Fruit fly (Drosophila melanogaster) whole organism, adult: ENCODE measurements around the gene ND-30.

Source experiments
- CG11617 ChIP-seq: fragments of 200-800 bp; sonication (Bioruptor generic); optimal IDR thresholded peaks from 2 replicates; lab custom pipeline; 2017; ENCODE audit warnings: mild to moderate bottlenecking, missing biosample characterization, missing genetic modification reagents, missing genetic modification characterization
- CG12768 ChIP-seq: fragments of 200-800 bp; sonication (Bioruptor generic); optimal IDR thresholded peaks from 2 replicates; lab custom pipeline; 2017; ENCODE audit warnings: missing biosample characterization, missing genetic modification characterization, mild to moderate bottlenecking, moderate library complexity, missing genetic modification reagents
- CG14711 ChIP-seq: fragments of 200-800 bp; sonication (Bioruptor generic); optimal IDR thresholded peaks from 2 replicates; lab custom pipeline; 2018; ENCODE audit warnings: missing biosample characterization, mild to moderate bottlenecking, missing genetic modification characterization, moderate library complexity
- CG1620 ChIP-seq: fragments of 200-800 bp; sonication (Bioruptor generic); optimal IDR thresholded peaks from 2 replicates; lab custom pipeline; 2016; ENCODE audit warnings: missing biosample characterization, missing genetic modification characterization
- CG33017 ChIP-seq: fragments of 200-800 bp; sonication (Bioruptor generic); optimal IDR thresholded peaks from 2 replicates; lab custom pipeline; 2018; ENCODE audit warnings: missing biosample characterization, mild to moderate bottlenecking, missing genetic modification characterization, moderate library complexity
- CG5204 ChIP-seq: fragments of 200-800 bp; sonication (Bioruptor generic); optimal IDR thresholded peaks from 2 replicates; lab custom pipeline; 2016; ENCODE audit warnings: missing biosample characterization, missing genetic modification characterization
- CG7045 ChIP-seq: fragments of 200-800 bp; sonication (Bioruptor generic); optimal IDR thresholded peaks from 2 replicates; lab custom pipeline; 2017; ENCODE audit warnings: missing biosample characterization, mild to moderate bottlenecking, missing genetic modification characterization
- CG7101 ChIP-seq: fragments of 200-800 bp; sonication (Bioruptor generic); optimal IDR thresholded peaks from 2 replicates; lab custom pipeline; 2018; ENCODE audit warnings: missing biosample characterization, mild to moderate bottlenecking, missing genetic modification characterization, moderate library complexity
- Clk ChIP-seq: fragments of 200-800 bp; sonication (Bioruptor generic); optimal IDR thresholded peaks from 2 replicates; lab custom pipeline; 2017; ENCODE audit warnings: missing biosample characterization, missing genetic modification characterization
- Crg-1 ChIP-seq: fragments of 200-800 bp; sonication (Bioruptor generic); optimal IDR thresholded peaks from 2 replicates; lab custom pipeline; 2016; ENCODE audit warnings: missing biosample characterization, missing genetic modification characterization
- Hr96 ChIP-seq: fragments of 200-800 bp; sonication (Bioruptor generic); optimal IDR thresholded peaks from 2 replicates; lab custom pipeline; 2016; ENCODE audit warnings: missing biosample characterization, missing genetic modification characterization
- Mnt ChIP-seq: fragments of 200-800 bp; sonication (Bioruptor generic); optimal IDR thresholded peaks from 2 replicates; lab custom pipeline; 2016; ENCODE audit warnings: missing biosample characterization, mild to moderate bottlenecking, missing genetic modification characterization
- bab1 ChIP-seq: fragments of 200-800 bp; sonication (Bioruptor generic); optimal IDR thresholded peaks from 3 replicates; lab custom pipeline; 2019; ENCODE audit warnings: missing biosample characterization, mild to moderate bottlenecking, missing genetic modification characterization, moderate library complexity
- cic ChIP-seq: fragments of 200-800 bp; sonication (Bioruptor generic); optimal IDR thresholded peaks from 2 replicates; lab custom pipeline; 2017; ENCODE audit warnings: missing biosample characterization, mild to moderate bottlenecking, missing genetic modification characterization, moderate library complexity
- cnc ChIP-seq, 2 experiments: fragments of >200 bp; optimal IDR thresholded peaks; 2 replicates each; lab custom pipeline; 2017
- kay ChIP-seq: fragments of 200-800 bp; sonication (Bioruptor generic); peaks from one replicate; lab custom pipeline; 2016; ENCODE audit warnings: missing biosample characterization, missing genetic modification characterization, borderline replicate concordance
- ovo ChIP-seq: fragments of 200-800 bp; sonication (Bioruptor generic); optimal IDR thresholded peaks from 2 replicates; lab custom pipeline; 2016; ENCODE audit warnings: missing biosample characterization, missing genetic modification characterization
- pad ChIP-seq: fragments of 200-800 bp; sonication (Bioruptor generic); optimal IDR thresholded peaks from 3 replicates; lab custom pipeline; 2017; ENCODE audit warnings: missing biosample characterization, missing genetic modification characterization, mild to moderate bottlenecking, moderate library complexity, missing genetic modification reagents
- tj ChIP-seq: fragments of 200-800 bp; sonication (Bioruptor generic); optimal IDR thresholded peaks from 3 replicates; lab custom pipeline; 2017; ENCODE audit warnings: missing biosample characterization, mild to moderate bottlenecking, missing genetic modification characterization, moderate library complexity
- toe ChIP-seq: fragments of 200-800 bp; sonication (Bioruptor generic); optimal IDR thresholded peaks from 2 replicates; lab custom pipeline; 2016; ENCODE audit warnings: missing biosample characterization, missing genetic modification characterization

Gene ND-30

dm6 chr3L:3159309-3160194 is at the start of gene ND-30, which contains the start of gene CG15812:
ND-30 (minus strand) TSS chr3L:3159578.
CG15812 (plus strand) TSS chr3L:3159991.
- TF ChIP-seq Hr96 (GFP tag; lab: Kevin White, UChicago) (no peak), CG12768 (GFP tag; lab: Kevin White, UChicago) (no peak), cic (GFP tag; lab: Kevin White, UChicago) (no peak), CG7045 (GFP tag; lab: Kevin White, UChicago) (no peak), CG7101 (tag; lab: Kevin White, UChicago) (peak; percentile 34), CG11617 (peak; percentile 53), kay (GFP tag; lab: Kevin White, UChicago) (no peak), ovo (GFP tag; lab: Kevin White, UChicago) (no peak), Crg-1 (GFP tag; lab: Kevin White, UChicago) (peak; percentile 31), Clk (no peak), bab1 (GFP tag; lab: Kevin White, UChicago) (no peak), pad (GFP tag; lab: Kevin White, UChicago) (no peak), CG33017 (no peak), CG5204 (GFP tag; lab: Kevin White, UChicago) (no peak), tj (GFP tag; lab: Kevin White, UChicago) (peak; percentile 15), toe (GFP tag; lab: Kevin White, UChicago) (no peak), Mnt (no peak), cnc (optimal IDR thresholded peaks at IDR 0.05; lab: Kevin White, UChicago) (no peak), CG1620 (peak; percentile 29), CG14711 (tag; lab: Kevin White, UChicago) (peak; percentile 94)

- no peak for TF ChIP-seq cnc (optimal IDR thresholded peaks at IDR 0.05; lab: Kevin White, UChicago)
- TF ChIP-seq CG7101 (tag; lab: Kevin White, UChicago): peak; percentile 48
- peak; percentile 2 for TF ChIP-seq CG33017
- TF ChIP-seq CG1620: peak; percentile 23
- peak; percentile 65 for TF ChIP-seq cic (GFP tag; lab: Kevin White, UChicago)
- TF ChIP-seq tj (GFP tag; lab: Kevin White, UChicago): no peak
- TF ChIP-seq CG14711 (tag; lab: Kevin White, UChicago): no peak
- peak; percentile 60 for TF ChIP-seq Mnt
- TF ChIP-seq ovo (GFP tag; lab: Kevin White, UChicago): peak; percentile 24
- TF ChIP-seq pad (GFP tag; lab: Kevin White, UChicago): peak; percentile 12
- peak; percentile 40 for TF ChIP-seq Hr96 (GFP tag; lab: Kevin White, UChicago)
- TF ChIP-seq CG11617: peak; percentile 18
- peak; percentile 52 for TF ChIP-seq CG7045 (GFP tag; lab: Kevin White, UChicago)
- no peak for TF ChIP-seq Clk
- TF ChIP-seq toe (GFP tag; lab: Kevin White, UChicago): peak; percentile 46
- no peak for TF ChIP-seq kay (GFP tag; lab: Kevin White, UChicago)
- TF ChIP-seq bab1 (GFP tag; lab: Kevin White, UChicago): no peak
- TF ChIP-seq CG5204 (GFP tag; lab: Kevin White, UChicago): no peak
- TF ChIP-seq CG12768 (GFP tag; lab: Kevin White, UChicago): peak; percentile 73
- peak; percentile 51 for TF ChIP-seq Crg-1 (GFP tag; lab: Kevin White, UChicago)
Observed at dm6 chr3L:3208895-3209294, 49.5 kb upstream of the ND-30 start, which contains the start of the genes CG32269 and CG32270. CG32269 (minus strand) TSS chr3L:3208985. CG32270 (minus strand) TSS chr3L:3208985.

dm6 chr3L:3206263-3206662 is 46.9 kb upstream of the ND-30 start, which contains the start of gene CG33160:
CG33160 (minus strand) TSS chr3L:3206363.
- no peak for TF ChIP-seq CG12768 (GFP tag; lab: Kevin White, UChicago)
- TF ChIP-seq CG5204 (GFP tag; lab: Kevin White, UChicago): no peak
- no peak for TF ChIP-seq CG7101 (tag; lab: Kevin White, UChicago)
- no peak for TF ChIP-seq ovo (GFP tag; lab: Kevin White, UChicago)
- no peak for TF ChIP-seq Clk
- no peak for TF ChIP-seq tj (GFP tag; lab: Kevin White, UChicago)
- no peak for TF ChIP-seq kay (GFP tag; lab: Kevin White, UChicago)
- TF ChIP-seq CG1620: no peak
- no peak for TF ChIP-seq CG33017
- no peak for TF ChIP-seq toe (GFP tag; lab: Kevin White, UChicago)
- no peak for TF ChIP-seq pad (GFP tag; lab: Kevin White, UChicago)
- TF ChIP-seq CG14711 (tag; lab: Kevin White, UChicago): no peak
- TF ChIP-seq Crg-1 (GFP tag; lab: Kevin White, UChicago): no peak
- no peak for TF ChIP-seq CG7045 (GFP tag; lab: Kevin White, UChicago)
- TF ChIP-seq bab1 (GFP tag; lab: Kevin White, UChicago): no peak

dm6 chr3L:3205349-3205748 is 46.0 kb upstream of the ND-30 start, which contains the start of gene CG32277:
CG32277 (minus strand) TSS chr3L:3205449.
- TF ChIP-seq Clk (no peak), cnc (optimal IDR thresholded peaks at IDR 0.05; lab: Kevin White, UChicago) (no peak), CG33017 (no peak), kay (GFP tag; lab: Kevin White, UChicago) (no peak), toe (GFP tag; lab: Kevin White, UChicago) (no peak), pad (GFP tag; lab: Kevin White, UChicago) (no peak), CG12768 (GFP tag; lab: Kevin White, UChicago) (no peak), cic (GFP tag; lab: Kevin White, UChicago) (no peak), CG14711 (tag; lab: Kevin White, UChicago) (no peak), CG7045 (GFP tag; lab: Kevin White, UChicago) (no peak), CG5204 (GFP tag; lab: Kevin White, UChicago) (no peak), tj (GFP tag; lab: Kevin White, UChicago) (no peak), Hr96 (GFP tag; lab: Kevin White, UChicago) (no peak), bab1 (GFP tag; lab: Kevin White, UChicago) (no peak)

- TF ChIP-seq Crg-1 (GFP tag; lab: Kevin White, UChicago): no peak
- TF ChIP-seq cnc (optimal IDR thresholded peaks at IDR 0.05; lab: Kevin White, UChicago): no peak
- TF ChIP-seq ovo (GFP tag; lab: Kevin White, UChicago): no peak
- TF ChIP-seq CG1620: no peak
- no peak for TF ChIP-seq pad (GFP tag; lab: Kevin White, UChicago)
- TF ChIP-seq CG14711 (tag; lab: Kevin White, UChicago): no peak
- no peak for TF ChIP-seq CG7101 (tag; lab: Kevin White, UChicago)
- TF ChIP-seq tj (GFP tag; lab: Kevin White, UChicago): no peak
- TF ChIP-seq CG5204 (GFP tag; lab: Kevin White, UChicago): no peak
- no peak for TF ChIP-seq cic (GFP tag; lab: Kevin White, UChicago)
- TF ChIP-seq Clk: no peak
- TF ChIP-seq bab1 (GFP tag; lab: Kevin White, UChicago): no peak
- no peak for TF ChIP-seq CG12768 (GFP tag; lab: Kevin White, UChicago)
- TF ChIP-seq CG33017: no peak
- TF ChIP-seq Hr96 (GFP tag; lab: Kevin White, UChicago): no peak
- TF ChIP-seq kay (GFP tag; lab: Kevin White, UChicago): no peak
- TF ChIP-seq CG7045 (GFP tag; lab: Kevin White, UChicago): no peak
- TF ChIP-seq Mnt: no peak
Observed at dm6 chr3L:3204348-3204747, 45.0 kb upstream of the ND-30 start, which contains the start of gene CG33159. CG33159 (minus strand) TSS chr3L:3204448.
